Worm (Caenorhabditis elegans): ENCODE measurements around the gene pccb-1.

DNA sequence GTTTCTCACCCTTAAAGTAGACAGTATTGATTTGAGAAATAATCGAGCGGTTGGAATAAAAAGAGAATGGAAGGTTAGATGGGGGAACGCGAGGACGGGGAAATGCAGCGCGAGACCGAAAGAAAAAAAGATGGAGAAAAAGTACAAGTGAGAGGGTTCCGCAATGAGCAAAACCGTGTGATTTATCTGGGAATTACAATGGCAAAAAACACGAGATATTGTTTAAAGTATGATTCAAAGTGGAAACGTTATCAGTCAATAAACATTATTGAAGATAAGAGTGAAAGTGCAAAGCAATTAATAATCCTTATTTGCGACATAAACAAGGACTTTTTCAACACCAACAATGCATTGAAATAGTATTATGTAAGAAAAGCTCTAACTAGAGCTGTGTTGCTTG is 12.8 kb downstream of the pccb-1 start, which contains the start of gene ztf-13:
- no peak for TF ChIP-seq madf-9 (GFP tag; conservative IDR thresholded peaks at IDR 0.05)
- no peak for TF ChIP-seq F44E2.7 (GFP tag; IDR thresholded peaks at IDR 0.05)
- no peak for TF ChIP-seq ceh-28 (tag; optimal IDR thresholded peaks at IDR 0.05)
- peak; percentile 39 for TF ChIP-seq pqm-1 (tag; optimal IDR thresholded peaks at IDR 0.05)
- no peak for TF ChIP-seq nhr-11 (tag; optimal IDR thresholded peaks at IDR 0.05)
- TF ChIP-seq lin-38 (GFP tag; IDR thresholded peaks at IDR 0.05) = 0 out of 2 replicates have a peak, but pooled peaks have one; percentile 12
